Fruit fly (Drosophila melanogaster) whole organism, embryonic: Measurements from ENCODE around the gene tank.

Experiments
- Ada2b ChIP-seq: fragments of 200-800 bp; sonication (Bioruptor generic); IDR thresholded peaks from 2 replicates; pipeline ENCODE4 v1.3.6; 2022; ENCODE audit warnings: missing biosample characterization, missing genetic modification characterization
- Asciz ChIP-seq: fragments of 200-800 bp; sonication (Bioruptor generic); optimal IDR thresholded peaks from 2 replicates; lab custom pipeline; 2017; ENCODE audit warnings: missing biosample characterization, mild to moderate bottlenecking, missing genetic modification characterization, missing genetic modification reagents
- CG10209 ChIP-seq: fragments of 200-800 bp; sonication (Bioruptor generic); optimal IDR thresholded peaks from 3 replicates; lab custom pipeline; 2017; ENCODE audit warnings: missing biosample characterization, mild to moderate bottlenecking, missing genetic modification characterization, missing genetic modification reagents
- CG10543 ChIP-seq: fragments of 200-800 bp; sonication (Bioruptor generic); optimal IDR thresholded peaks from 3 replicates; lab custom pipeline; 2017; ENCODE audit warnings: missing biosample characterization, mild to moderate bottlenecking, missing genetic modification characterization, moderate library complexity
- CG10654 ChIP-seq: fragments of 200-800 bp; sonication (Bioruptor generic); optimal IDR thresholded peaks from 2 replicates; lab custom pipeline; 2016; ENCODE audit warnings: missing biosample characterization, missing genetic modification characterization
- CG11398 ChIP-seq: fragments of 200-800 bp; sonication (Bioruptor generic); optimal IDR thresholded peaks from 2 replicates; lab custom pipeline; 2016; ENCODE audit warnings: missing biosample characterization, missing genetic modification characterization
- CG11456 ChIP-seq: fragments of 200-800 bp; sonication (Bioruptor generic); IDR thresholded peaks from 3 replicates; pipeline ENCODE4 v1.3.6; 2022; ENCODE audit warnings: missing biosample characterization, missing genetic modification characterization
- CG12219 ChIP-seq: fragments of 200-800 bp; sonication (Bioruptor generic); optimal IDR thresholded peaks from 3 replicates; lab custom pipeline; 2018; ENCODE audit warnings: missing biosample characterization, mild to moderate bottlenecking, missing genetic modification characterization
- CG12942 ChIP-seq: fragments of 200-800 bp; sonication (Bioruptor generic); optimal IDR thresholded peaks from 3 replicates; lab custom pipeline; 2016; ENCODE audit warnings: missing biosample characterization, missing genetic modification characterization
- CG13123 ChIP-seq: fragments of 200-800 bp; sonication (Bioruptor generic); optimal IDR thresholded peaks from 2 replicates; lab custom pipeline; 2016; ENCODE audit warnings: missing biosample characterization, missing genetic modification characterization
- CG14710 ChIP-seq: fragments of 200-800 bp; sonication (Bioruptor generic); optimal IDR thresholded peaks from 3 replicates; lab custom pipeline; 2019; ENCODE audit warnings: missing biosample characterization, mild to moderate bottlenecking, missing genetic modification characterization, moderate library complexity
- CG14860 ChIP-seq: fragments of 200-800 bp; sonication (Bioruptor generic); IDR thresholded peaks from 3 replicates; pipeline ENCODE4 v1.3.6; 2022; ENCODE audit warnings: missing biosample characterization, missing genetic modification characterization; ENCODE audit not compliant: partially characterized antibody
- CG15479 ChIP-seq: fragments of 200-800 bp; sonication (Bioruptor generic); optimal IDR thresholded peaks from 3 replicates; lab custom pipeline; 2019; ENCODE audit warnings: missing biosample characterization, mild to moderate bottlenecking, missing genetic modification characterization, moderate library complexity
- CG17568 ChIP-seq: fragments of 200-800 bp; sonication (Bioruptor generic); optimal IDR thresholded peaks from 2 replicates; lab custom pipeline; 2018; ENCODE audit warnings: missing biosample characterization, mild to moderate bottlenecking, missing genetic modification characterization, moderate library complexity
- CG2712 ChIP-seq: fragments of 200-800 bp; optimal IDR thresholded peaks from 3 replicates; lab custom pipeline; 2019; ENCODE audit warnings: missing biosample characterization, mild to moderate bottlenecking, missing genetic modification characterization, moderate library complexity
- CG34224 ChIP-seq: fragments of 200-800 bp; sonication (Bioruptor generic); IDR thresholded peaks from 3 replicates; pipeline ENCODE4 v1.3.6; 2022; ENCODE audit warnings: missing biosample characterization, missing genetic modification characterization; ENCODE audit not compliant: partially characterized antibody
- CG34422 ChIP-seq: fragments of 200-800 bp; sonication (Bioruptor generic); IDR thresholded peaks from 3 replicates; pipeline ENCODE4 v1.3.6; 2022; ENCODE audit warnings: missing biosample characterization, missing genetic modification characterization
- CG4617 ChIP-seq: fragments of 200-800 bp; sonication (Bioruptor generic); optimal IDR thresholded peaks from 3 replicates; lab custom pipeline; 2016; ENCODE audit warnings: missing biosample characterization, missing genetic modification characterization, borderline replicate concordance
- CG5180 ChIP-seq: fragments of 200-800 bp; sonication (Bioruptor generic); optimal IDR thresholded peaks from 3 replicates; lab custom pipeline; 2017; ENCODE audit warnings: missing biosample characterization, missing genetic modification characterization, mild to moderate bottlenecking, moderate library complexity, missing genetic modification reagents
- CG6254 ChIP-seq: fragments of 200-800 bp; sonication (Bioruptor generic); optimal IDR thresholded peaks from 3 replicates; lab custom pipeline; 2017; ENCODE audit warnings: mild to moderate bottlenecking, missing biosample characterization, missing genetic modification reagents, missing genetic modification characterization
- CG6765 ChIP-seq: fragments of 200-800 bp; sonication (Bioruptor generic); optimal IDR thresholded peaks from 3 replicates; lab custom pipeline; 2017; ENCODE audit warnings: missing biosample characterization, mild to moderate bottlenecking, missing genetic modification characterization
- CG8765 ChIP-seq: fragments of 200-800 bp; sonication (Bioruptor generic); IDR thresholded peaks from 2 replicates; pipeline ENCODE4 v1.3.6; 2022; ENCODE audit warnings: missing biosample characterization, missing genetic modification characterization
- CG9876 ChIP-seq: fragments of 200-800 bp; sonication (Bioruptor generic); optimal IDR thresholded peaks from 2 replicates; lab custom pipeline; 2016; ENCODE audit warnings: missing biosample characterization, missing genetic modification characterization
- Dip3 ChIP-seq: fragments of 200-800 bp; sonication (Bioruptor generic); optimal IDR thresholded peaks from 3 replicates; lab custom pipeline; 2016; ENCODE audit warnings: missing biosample characterization, missing genetic modification characterization
- Dll ChIP-seq: fragments of 200-800 bp; sonication (Bioruptor generic); IDR thresholded peaks from 4 replicates; pipeline ENCODE4 v1.3.6; 2022; ENCODE audit warnings: missing biosample characterization, missing genetic modification characterization; ENCODE audit not compliant: partially characterized antibody
- Doc2 ChIP-seq: fragments of 200-800 bp; sonication (Bioruptor generic); IDR thresholded peaks from 2 replicates; pipeline ENCODE4 v1.3.6; 2022; ENCODE audit warnings: missing biosample characterization, missing genetic modification characterization
- Gug ChIP-seq: fragments of 200-800 bp; sonication (Bioruptor generic); IDR thresholded peaks from 4 replicates; pipeline ENCODE4 v1.3.6; 2022; ENCODE audit warnings: missing biosample characterization, missing genetic modification characterization
- HHEX ChIP-seq: fragments of 200-800 bp; sonication (Bioruptor generic); optimal IDR thresholded peaks from 3 replicates; lab custom pipeline; 2017; ENCODE audit warnings: missing biosample characterization, mild to moderate bottlenecking, missing genetic modification characterization, missing genetic modification reagents
- Hr3 ChIP-seq: fragments of 200-800 bp; sonication (Bioruptor generic); optimal IDR thresholded peaks from 3 replicates; lab custom pipeline; 2016; ENCODE audit warnings: missing biosample characterization, missing genetic modification characterization
- Hr78 ChIP-seq, 2 experiments: fragments of 200-800 bp in 1 of 2; fragments of >200 bp in 1 of 2; sonication (Bioruptor generic) in 1 of 2; optimal IDR thresholded peaks; 2 replicates each; lab custom pipeline; 2017 to 2019; ENCODE audit warnings: missing biosample characterization in 2 of 2, missing genetic modification characterization in 2 of 2, mild to moderate bottlenecking in 1 of 2, moderate library complexity in 1 of 2
- Kr ChIP-seq: fragments of 200-800 bp; sonication (Bioruptor generic); optimal IDR thresholded peaks from 2 replicates; lab custom pipeline; 2017; ENCODE audit warnings: missing biosample characterization, mild to moderate bottlenecking, missing genetic modification characterization
- Myb ChIP-seq: fragments of 200-800 bp; sonication (Bioruptor generic); optimal IDR thresholded peaks from 2 replicates; lab custom pipeline; 2016; ENCODE audit warnings: missing biosample characterization, missing genetic modification characterization
- Oaz ChIP-seq: fragments of 200-800 bp; sonication (Bioruptor generic); IDR thresholded peaks from 2 replicates; pipeline ENCODE4 v1.3.6; 2022; ENCODE audit warnings: missing biosample characterization, missing genetic modification characterization
- Trl ChIP-seq, 3 experiments: fragments of >200 bp in 2 of 3; fragments of 200-800 bp in 1 of 3; sonication (Bioruptor generic) in 1 of 3; optimal IDR thresholded peaks; 2 replicates in 1 of 3; 3 replicates in 2 of 3; lab custom pipeline; 2016 to 2017; ENCODE audit warnings: missing biosample characterization in 1 of 3, missing genetic modification characterization in 1 of 3
- Usf ChIP-seq: fragments of 200-800 bp; sonication (Bioruptor generic); optimal IDR thresholded peaks from 2 replicates; lab custom pipeline; 2017; ENCODE audit warnings: missing genotype, missing biosample characterization, missing genetic modification characterization
- ash1 ChIP-seq: fragments of 200-800 bp; sonication (Bioruptor generic); optimal IDR thresholded peaks from 2 replicates; lab custom pipeline; 2018; ENCODE audit warnings: missing biosample characterization, mild to moderate bottlenecking, missing genetic modification characterization
- bcd ChIP-seq: fragments of 200-800 bp; sonication (Bioruptor generic); optimal IDR thresholded peaks from 2 replicates; lab custom pipeline; 2017; ENCODE audit warnings: missing biosample characterization, mild to moderate bottlenecking, missing genetic modification characterization
- bigmax ChIP-seq: fragments of 200-800 bp; sonication (Bioruptor generic); optimal IDR thresholded peaks from 2 replicates; lab custom pipeline; 2018; ENCODE audit warnings: missing biosample characterization, mild to moderate bottlenecking, missing genetic modification characterization
- chif ChIP-seq, 2 experiments: fragments of 200-800 bp; sonication (Bioruptor generic); optimal IDR thresholded peaks; 3 replicates each; lab custom pipeline; 2016; ENCODE audit warnings: missing biosample characterization in 2 of 2, missing genetic modification characterization in 2 of 2
- eve ChIP-seq, 2 experiments: fragments of >200 bp; optimal IDR thresholded peaks; 2 replicates each; lab custom pipeline; 2017; ENCODE audit warnings: missing biosample characterization in 2 of 2, missing genetic modification characterization in 2 of 2
- gsb ChIP-seq: fragments of 200-800 bp; sonication (Bioruptor generic); IDR thresholded peaks from 2 replicates; pipeline ENCODE4 v1.3.6; 2022; ENCODE audit warnings: missing biosample characterization, missing genetic modification characterization
- kay ChIP-seq: fragments of 200-800 bp; sonication (Bioruptor generic); optimal IDR thresholded peaks from 2 replicates; lab custom pipeline; 2016; ENCODE audit warnings: missing biosample characterization, missing genetic modification characterization
- lilli ChIP-seq: fragments of 200-800 bp; sonication (Bioruptor generic); optimal IDR thresholded peaks from 3 replicates; lab custom pipeline; 2016; ENCODE audit warnings: missing biosample characterization, missing genetic modification characterization
- lmd ChIP-seq: fragments of 200-800 bp; sonication (Bioruptor generic); IDR thresholded peaks from 2 replicates; pipeline ENCODE4 v1.3.6; 2022; ENCODE audit warnings: missing biosample characterization, missing genetic modification characterization
- oc ChIP-seq: fragments of 200-800 bp; sonication (Bioruptor generic); optimal IDR thresholded peaks from 2 replicates; lab custom pipeline; 2018; ENCODE audit warnings: missing biosample characterization, mild to moderate bottlenecking, missing genetic modification characterization, moderate library complexity
- sisA ChIP-seq: fragments of 200-800 bp; sonication (Bioruptor generic); IDR thresholded peaks from 2 replicates; pipeline ENCODE4 v1.3.6; 2022; ENCODE audit warnings: missing biosample characterization, missing genetic modification characterization
- slp2 ChIP-seq: fragments of 200-800 bp; sonication (Bioruptor generic); optimal IDR thresholded peaks from 2 replicates; lab custom pipeline; 2016; ENCODE audit warnings: missing biosample characterization, missing genetic modification characterization
- tap ChIP-seq: fragments of 200-800 bp; optimal IDR thresholded peaks from 3 replicates; lab custom pipeline; 2019; ENCODE audit warnings: missing biosample characterization, mild to moderate bottlenecking, missing genetic modification characterization, moderate library complexity
- twi ChIP-seq: fragments of 200-800 bp; optimal IDR thresholded peaks from 2 replicates; lab custom pipeline; 2019; ENCODE audit warnings: missing biosample characterization, mild to moderate bottlenecking, missing genetic modification characterization, moderate library complexity
- zf30C ChIP-seq: fragments of 200-800 bp; sonication (Bioruptor generic); optimal IDR thresholded peaks from 3 replicates; lab custom pipeline; 2018; ENCODE audit warnings: missing biosample characterization, mild to moderate bottlenecking, missing genetic modification characterization

The tank gene

DNA sequence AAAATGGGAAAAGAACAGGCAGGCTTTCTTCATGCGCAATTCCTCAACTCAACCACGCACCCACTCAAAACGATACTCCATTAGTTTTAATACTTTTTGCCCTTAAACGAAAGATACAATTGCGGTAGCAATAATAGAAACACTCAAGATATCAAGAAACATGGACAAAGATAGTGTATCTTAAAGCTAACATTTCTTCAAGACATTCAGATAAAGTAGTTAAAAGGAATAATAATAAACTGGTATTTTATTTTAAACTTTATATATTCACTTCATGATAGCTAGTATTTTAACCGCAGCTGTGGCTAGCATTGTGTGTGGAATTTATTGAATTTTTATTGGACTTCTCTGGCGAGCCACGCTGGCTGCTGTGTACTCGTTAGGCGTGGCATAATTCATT lies 18.3 kb upstream of the tank start (continued):
- TF ChIP-seq Hr78 (GFP tag; optimal IDR thresholded peaks at IDR 0.05; lab: Kevin White, UChicago) = no peak
- no peak for TF ChIP-seq slp2
- TF ChIP-seq CG11456 (GFP tag; lab: Robert Waterston, UW) = no peak
- no peak for TF ChIP-seq bigmax (GFP tag; lab: Kevin White, UChicago)
- TF ChIP-seq CG10654 (GFP tag; lab: Kevin White, UChicago) = peak; percentile 46
- peak; percentile 20 for TF ChIP-seq twi (tag; lab: Kevin White, UChicago)
- peak; percentile 68 for TF ChIP-seq CG34422
- TF ChIP-seq lmd (GFP tag; lab: Robert Waterston, UW) = peak; percentile 51
- no peak for TF ChIP-seq CG11398
- no peak for TF ChIP-seq Oaz (GFP tag; lab: Robert Waterston, UW)
- no peak for TF ChIP-seq ash1
- TF ChIP-seq zf30C = no peak
- no peak for TF ChIP-seq eve (GFP tag; optimal IDR thresholded peaks at IDR 0.05; lab: Kevin White, UChicago)
- TF ChIP-seq CG5180 = peak; percentile 13
- TF ChIP-seq Myb (GFP tag; lab: Kevin White, UChicago) = no peak
- no peak for TF ChIP-seq Dip3 (GFP tag; lab: Kevin White, UChicago)
- peak; percentile 44; the same call in 1 of the 2 replicates for TF ChIP-seq Ada2b (GFP tag; lab: Robert Waterston, UW)
- no peak for TF ChIP-seq CG34224
- peak; percentile 7 to 48 for TF ChIP-seq chif (GFP tag; optimal IDR thresholded peaks at IDR 0.05; lab: Kevin White, UChicago)
- peak; percentile 84 for TF ChIP-seq tap (tag; lab: Kevin White, UChicago)
- peak; percentile 58 for TF ChIP-seq CG12219 (GFP tag; lab: Kevin White, UChicago)
- no peak for TF ChIP-seq Dll
- TF ChIP-seq Doc2 (GFP tag; lab: Robert Waterston, UW) = no peak
- TF ChIP-seq Usf (GFP tag; lab: Kevin White, UChicago) = no peak
- TF ChIP-seq CG15479 (GFP tag; lab: Kevin White, UChicago) = no peak
- peak; percentile 39 for TF ChIP-seq oc
- no peak for TF ChIP-seq Trl (optimal IDR thresholded peaks at IDR 0.05; lab: Kevin White, UChicago)
- TF ChIP-seq Trl (GFP tag; optimal IDR thresholded peaks at IDR 0.05; lab: Kevin White, UChicago) = peak; percentile 26
- peak; percentile 67 for TF ChIP-seq CG14710 (tag; lab: Kevin White, UChicago)
- peak; percentile 56 for TF ChIP-seq CG17568 (GFP tag; lab: Kevin White, UChicago)
- TF ChIP-seq sisA = peak; percentile 43; the same call in 1 of the 2 replicates
- peak; percentile 57 for TF ChIP-seq lilli (GFP tag; lab: Kevin White, UChicago)
- TF ChIP-seq Kr (GFP tag; lab: Kevin White, UChicago) = no peak
- no peak for TF ChIP-seq CG13123
- TF ChIP-seq CG6254 (GFP tag; lab: Kevin White, UChicago) = peak; percentile 50
- peak; percentile 27 for TF ChIP-seq CG6765 (GFP tag; lab: Kevin White, UChicago)
- no peak for TF ChIP-seq CG4617 (GFP tag; lab: Kevin White, UChicago)
- peak; percentile 20 for TF ChIP-seq CG12942 (GFP tag; lab: Kevin White, UChicago)
- TF ChIP-seq bcd (GFP tag; lab: Kevin White, UChicago) = peak; percentile 44
- TF ChIP-seq Asciz (GFP tag; lab: Kevin White, UChicago) = peak; percentile 57
- TF ChIP-seq CG10209 = peak; percentile 43
- peak; percentile 58 for TF ChIP-seq HHEX
- peak; percentile 39 for TF ChIP-seq Hr3
- TF ChIP-seq CG2712 (tag; lab: Kevin White, UChicago) = peak; percentile 86
- TF ChIP-seq Gug = 0 out of 4 replicates have a peak, but pooled peaks have one; percentile 13
- TF ChIP-seq CG9876 (GFP tag; lab: Kevin White, UChicago) = no peak
- no peak for TF ChIP-seq CG14860 (GFP tag; lab: Robert Waterston, UW)
- TF ChIP-seq gsb (GFP tag; lab: Robert Waterston, UW) = no peak
- TF ChIP-seq CG10543 (GFP tag; lab: Kevin White, UChicago) = no peak
- TF ChIP-seq kay (GFP tag; lab: Kevin White, UChicago) = no peak
- TF ChIP-seq CG8765 = no peak
